Fruit fly (Drosophila melanogaster): ENCODE results near the gene CG42831.
A peak's percentile ranks its signal among the peaks of the same experiment; 100 is the strongest.

The CG42831 gene

DNA sequence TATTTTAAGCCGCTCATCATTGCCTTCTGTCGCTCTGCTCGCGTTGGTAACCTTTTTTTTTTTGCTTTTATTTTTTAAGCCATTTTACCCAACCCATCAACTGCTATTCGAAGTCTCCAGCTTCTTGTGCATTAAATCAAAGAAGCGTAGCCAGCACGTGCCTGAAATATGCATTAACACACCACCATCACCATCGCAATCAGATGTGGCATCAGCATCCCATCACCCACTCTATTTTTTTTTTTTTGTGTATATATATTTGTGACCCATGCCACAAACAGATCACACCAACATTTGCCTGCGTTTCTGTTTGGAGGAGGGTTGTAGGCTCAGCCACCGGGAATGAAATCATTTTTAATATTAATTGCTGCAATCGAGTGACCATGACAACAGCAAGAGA, 5.6 kb upstream of the CG42831 start:
- TF ChIP-seq D19B (GFP tag; optimal IDR thresholded peaks at IDR 0.05) (no peak), Oli (tag; optimal IDR thresholded peaks at IDR 0.05) (no peak), sqz (GFP tag; optimal IDR thresholded peaks at IDR 0.05) (peak; percentile 76), Med (GFP tag) (peak; percentile 47), Hey (tag; optimal IDR thresholded peaks at IDR 0.05) (peak; percentile 61), nerfin-1 (tag; optimal IDR thresholded peaks at IDR 0.05) (peak; percentile 30), CG4730 (GFP tag; IDR thresholded peaks at IDR 0.05) (no peak), h (optimal IDR thresholded peaks at IDR 0.05) (no peak), gsb-n (tag; optimal IDR thresholded peaks at IDR 0.05) (peak; percentile 27), sens (GFP tag) (peak; percentile 13), chinmo (GFP tag; IDR thresholded peaks at IDR 0.05; ENCODE audit: partially characterized antibody) (0 out of 4 replicates have a peak, but pooled peaks have one; percentile 36)

DNA sequence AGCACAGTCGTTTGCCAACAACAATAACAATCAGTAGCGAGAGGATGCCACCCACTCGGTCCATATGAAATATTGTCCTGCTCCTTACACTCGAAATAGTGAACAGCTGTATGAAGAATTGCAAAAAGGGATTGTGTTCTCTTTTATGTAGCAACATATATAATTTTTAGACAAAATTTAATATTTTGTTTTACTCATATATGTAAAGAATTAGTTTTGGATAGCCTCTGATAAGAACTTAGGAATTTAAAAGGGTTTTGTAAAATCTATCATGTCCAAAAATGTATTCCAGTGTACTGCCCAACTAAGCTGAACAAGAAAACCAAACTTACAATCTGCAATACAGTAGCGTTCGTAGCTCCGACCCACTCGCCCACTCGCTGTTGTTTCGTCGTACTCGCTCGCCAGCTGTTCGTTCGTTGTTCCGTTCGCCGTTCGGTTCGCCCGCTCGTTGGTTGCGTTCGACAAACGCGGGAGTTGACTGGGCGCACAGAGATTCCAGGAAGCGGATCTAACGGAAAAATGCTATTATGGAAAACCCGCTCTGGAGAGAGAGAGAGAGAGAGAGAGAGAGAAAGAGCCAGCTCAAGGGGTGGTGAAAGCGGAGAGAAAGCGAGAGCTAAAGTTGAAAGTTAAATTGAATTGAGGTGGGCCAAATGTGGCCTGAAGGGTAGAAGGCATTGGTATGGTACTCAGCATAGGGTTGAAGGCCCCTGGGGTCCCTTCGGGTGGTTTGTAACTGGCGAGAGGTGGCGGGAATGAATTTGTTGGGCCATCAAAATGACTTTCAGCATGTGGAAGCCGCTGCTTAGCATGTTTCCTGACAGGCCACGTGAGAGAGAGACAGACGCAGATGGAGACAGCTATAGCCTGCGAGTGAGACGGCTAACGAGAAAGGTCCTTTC, 3.8 kb upstream of the CG42831 start:
- TF ChIP-seq unpg (GFP tag; optimal IDR thresholded peaks at IDR 0.05), result peak; percentile 78
- TF ChIP-seq Trl (optimal IDR thresholded peaks at IDR 0.05), result peak; percentile 75 to 86
- TF ChIP-seq Trl (GFP tag; optimal IDR thresholded peaks at IDR 0.05), result no peak
- TF ChIP-seq maf-S (GFP tag; optimal IDR thresholded peaks at IDR 0.05), result peak; percentile 31
- TF ChIP-seq Hmx (GFP tag; optimal IDR thresholded peaks at IDR 0.05), result peak; percentile 5
- peak; percentile 75 for TF ChIP-seq vvl (GFP tag; IDR thresholded peaks at IDR 0.05)
- peak in 1 of 2 experiments; percentile 4 for TF ChIP-seq crp (GFP tag; optimal IDR thresholded peaks at IDR 0.05)
- TF ChIP-seq Meics (GFP tag; optimal IDR thresholded peaks at IDR 0.05), result peak; percentile 80
- TF ChIP-seq tgo (GFP tag; IDR thresholded peaks at IDR 0.05), result peak; percentile 76
- TF ChIP-seq TFAM (GFP tag; optimal IDR thresholded peaks at IDR 0.05), result no peak
- TF ChIP-seq Dip2 (GFP tag; IDR thresholded peaks at IDR 0.05), result no peak
- TF ChIP-seq fd3F (GFP tag; optimal IDR thresholded peaks at IDR 0.05), result peak; percentile 61
- TF ChIP-seq CG11093 (GFP tag; IDR thresholded peaks at IDR 0.05), result peak; percentile 49; the same call in 2 of the 3 replicates
- TF ChIP-seq caup (GFP tag; optimal IDR thresholded peaks at IDR 0.05; ENCODE audit: severe bottlenecking), result peak; percentile 63
- no peak for TF ChIP-seq CG10431 (GFP tag; optimal IDR thresholded peaks at IDR 0.05)
- peak; percentile 87 for TF ChIP-seq dmrt99B (tag; optimal IDR thresholded peaks at IDR 0.05)
- no peak for TF ChIP-seq CG4360 (GFP tag; IDR thresholded peaks at IDR 0.05)
- peak; percentile 76 for TF ChIP-seq phol (tag; optimal IDR thresholded peaks at IDR 0.05)
- peak; percentile 61 for TF ChIP-seq Ssrp (tag; optimal IDR thresholded peaks at IDR 0.05)
- peak; percentile 72 for TF ChIP-seq CG9727 (GFP tag; optimal IDR thresholded peaks at IDR 0.05)
- peak; percentile 50 for TF ChIP-seq run (tag; optimal IDR thresholded peaks at IDR 0.05)
- no peak for TF ChIP-seq usp (GFP tag; optimal IDR thresholded peaks at IDR 0.05)
- TF ChIP-seq CG10209 (GFP tag; optimal IDR thresholded peaks at IDR 0.05), result peak; percentile 76
- TF ChIP-seq twi (tag; optimal IDR thresholded peaks at IDR 0.05), result no peak
- TF ChIP-seq wek (GFP tag; optimal IDR thresholded peaks at IDR 0.05), result no peak
- peak; percentile 91 for TF ChIP-seq Deaf1 (tag; optimal IDR thresholded peaks at IDR 0.05)
- TF ChIP-seq NFAT (GFP tag; IDR thresholded peaks at IDR 0.05), result no peak
- TF ChIP-seq tll (GFP tag; optimal IDR thresholded peaks at IDR 0.05), result peak; percentile 43 to 53
- TF ChIP-seq Poxn (GFP tag; IDR thresholded peaks at IDR 0.05), result no peak
- peak; percentile 84 for TF ChIP-seq CG11504 (tag; optimal IDR thresholded peaks at IDR 0.05)
- peak; percentile 76 for TF ChIP-seq CG18262 (tag; optimal IDR thresholded peaks at IDR 0.05)
- peak; percentile 25 for TF ChIP-seq oc (tag; optimal IDR thresholded peaks at IDR 0.05)
- peak; percentile 48 for TF ChIP-seq CG9932 (GFP tag; IDR thresholded peaks at IDR 0.05)
- no peak for TF ChIP-seq sr (GFP tag; IDR thresholded peaks at IDR 0.05)
- no peak for TF ChIP-seq Sry-δ (GFP tag; optimal IDR thresholded peaks at IDR 0.05)
- no peak for TF ChIP-seq nerfin-2 (GFP tag; IDR thresholded peaks at IDR 0.05; ENCODE audit: partially characterized antibody)
- peak; percentile 75 for TF ChIP-seq ind (GFP tag; optimal IDR thresholded peaks at IDR 0.05)

Data from whole organism, embryonic.